Worm (Caenorhabditis elegans) whole organism, L4 larva: Measurements from ENCODE around the gene C01F1.5.
A peak's percentile ranks its signal among the peaks of the same experiment; 100 is the strongest.

Experiments used
- D1046.2 ChIP-seq: fragments of 200-800 bp; sonication (Bioruptor generic); IDR thresholded peaks from 2 replicates; pipeline ENCODE4 v1.3.6; 2022; ENCODE audit warnings: missing genetic modification characterization, missing compliant biosample characterization
- F10B5.3 ChIP-seq: sonication (generic microtip); optimal IDR thresholded peaks from 2 replicates; lab custom pipeline; 2016; ENCODE audit warnings: mild to moderate bottlenecking, missing genetic modification characterization, missing compliant biosample characterization
- F44E2.7 ChIP-seq: fragments of 200-800 bp; sonication (Bioruptor generic); IDR thresholded peaks from 2 replicates; pipeline ENCODE4 v2.1.2; 2022; ENCODE audit warnings: missing genetic modification characterization, missing compliant biosample characterization
- F49E8.2 ChIP-seq: sonication (generic microtip); optimal IDR thresholded peaks from 2 replicates; lab custom pipeline; 2016; ENCODE audit warnings: missing compliant biosample characterization, mild to moderate bottlenecking, missing genetic modification characterization, borderline replicate concordance
- T26A8.4 ChIP-seq: fragments of 200-800 bp; sonication (Bioruptor generic); IDR thresholded peaks from 2 replicates; pipeline ENCODE4 v1.3.6; 2022; ENCODE audit warnings: missing genetic modification characterization, missing compliant biosample characterization
- Y105C5A.15 ChIP-seq: fragments of 200-800 bp; sonication (Bioruptor generic); IDR thresholded peaks from 2 replicates; pipeline ENCODE4 v1.3.6; 2022; ENCODE audit warnings: missing genetic modification characterization, missing compliant biosample characterization
- Y75B8A.6 ChIP-seq: fragments of 200-800 bp; sonication (Bioruptor generic); IDR thresholded peaks from 2 replicates; pipeline ENCODE4 v1.3.6; 2022; ENCODE audit warnings: missing genetic modification reagents, missing genetic modification characterization, missing compliant biosample characterization
- aly-2 ChIP-seq: sonication (generic microtip); optimal IDR thresholded peaks from 2 replicates; lab custom pipeline; 2018; ENCODE audit warnings: missing biosample characterization, missing genetic modification characterization
- arid-1 ChIP-seq: fragments of 200-800 bp; sonication (Bioruptor generic); conservative IDR thresholded peaks from 2 replicates; pipeline ENCODE4 v1.3.6; 2022; ENCODE audit warnings: missing genetic modification reagents, missing genetic modification characterization, missing compliant biosample characterization
- ceh-28 ChIP-seq: fragments of 150-350 bp; optimal IDR thresholded peaks from 2 replicates; lab custom pipeline; 2014; ENCODE audit warnings: missing biosample characterization, missing genetic modification reagents, missing genetic modification characterization
- ceh-82 ChIP-seq: sonication (generic microtip); optimal IDR thresholded peaks from 2 replicates; lab custom pipeline; 2017; ENCODE audit warnings: missing biosample characterization, missing genetic modification characterization
- ces-1 ChIP-seq: fragments of 150-350 bp; sonication (generic microtip); optimal IDR thresholded peaks from 4 replicates; lab custom pipeline; 2014; ENCODE audit warnings: missing biosample characterization, missing genetic modification reagents, missing genetic modification characterization
- ctbp-1 ChIP-seq: fragments of 200-800 bp; sonication (Bioruptor generic); IDR thresholded peaks from 2 replicates; pipeline ENCODE4 v1.3.6; 2022; ENCODE audit warnings: missing genetic modification reagents, missing genetic modification characterization, missing compliant biosample characterization
- daf-12 ChIP-seq: fragments of 150-350 bp; optimal IDR thresholded peaks from 2 replicates; lab custom pipeline; 2014; ENCODE audit warnings: missing biosample characterization, missing genetic modification reagents, missing genetic modification characterization
- daf-19 ChIP-seq: fragments of 200-800 bp; sonication (Bioruptor generic); conservative IDR thresholded peaks from 2 replicates; pipeline ENCODE4 v1.3.6; 2022; ENCODE audit warnings: missing genetic modification characterization, missing compliant biosample characterization
- daf-8 ChIP-seq: fragments of 200-800 bp; sonication (Bioruptor generic); IDR thresholded peaks from 2 replicates; pipeline ENCODE4 v1.3.6; 2022; ENCODE audit warnings: missing genetic modification characterization, missing compliant biosample characterization
- dmd-6 ChIP-seq: fragments of 200-800 bp; sonication (Bioruptor generic); IDR thresholded peaks from 2 replicates; pipeline ENCODE4 v1.3.6; 2022; ENCODE audit warnings: missing genetic modification reagents, missing genetic modification characterization, missing compliant biosample characterization
- dmd-8 ChIP-seq: fragments of 200-800 bp; sonication (Bioruptor generic); IDR thresholded peaks from 2 replicates; pipeline ENCODE4 v1.3.6; 2022; ENCODE audit warnings: missing genetic modification characterization, missing compliant biosample characterization
- dpl-1 ChIP-seq: fragments of 150-350 bp; optimal IDR thresholded peaks from 2 replicates; lab custom pipeline; 2014; ENCODE audit warnings: missing biosample characterization, missing genetic modification reagents, missing genetic modification characterization
- dve-1 ChIP-seq: sonication (generic microtip); optimal IDR thresholded peaks from 2 replicates; lab custom pipeline; 2017; ENCODE audit warnings: antibody characterized with exemption, mild to moderate bottlenecking, missing genetic modification characterization, missing compliant biosample characterization; ENCODE audit not compliant: insufficient read depth
- egl-43 ChIP-seq: fragments of 200-800 bp; sonication (Bioruptor generic); IDR thresholded peaks from 2 replicates; pipeline ENCODE4 v1.3.6; 2022; ENCODE audit warnings: missing genetic modification reagents, missing genetic modification characterization, missing compliant biosample characterization
- fos-1 ChIP-seq: fragments of 150-350 bp; optimal IDR thresholded peaks from 2 replicates; lab custom pipeline; 2014; ENCODE audit warnings: missing biosample characterization, missing genetic modification characterization
- gei-8 ChIP-seq: fragments of 200-800 bp; sonication (Bioruptor generic); optimal IDR thresholded peaks from 2 replicates; lab custom pipeline; 2018; ENCODE audit warnings: mild to moderate bottlenecking, missing genetic modification characterization, missing compliant biosample characterization
- hif-1 ChIP-seq, 2 experiments: sonication (generic microtip); optimal IDR thresholded peaks; 2 replicates each; lab custom pipeline; 2016 to 2017; ENCODE audit warnings: missing compliant biosample characterization in 2 of 2, missing genetic modification characterization in 2 of 2, missing genetic modification reagents in 2 of 2, missing genotype in 2 of 2, mild to moderate bottlenecking in 1 of 2
- hlh-11 ChIP-seq: fragments of 200-800 bp; sonication (Bioruptor generic); optimal IDR thresholded peaks from 2 replicates; lab custom pipeline; 2018; ENCODE audit warnings: mild to moderate bottlenecking, missing genetic modification characterization, missing compliant biosample characterization
- jun-1 ChIP-seq: fragments of 150-350 bp; optimal IDR thresholded peaks from 2 replicates; lab custom pipeline; 2014; ENCODE audit warnings: missing biosample characterization, missing genetic modification reagents, missing genetic modification characterization
- lin-39 ChIP-seq: fragments of 150-350 bp; optimal IDR thresholded peaks from 2 replicates; lab custom pipeline; 2014; ENCODE audit warnings: missing biosample characterization, missing genetic modification reagents, missing genetic modification characterization
- lsy-2 ChIP-seq, 2 experiments: fragments of 150-350 bp in 1 of 2; sonication (generic microtip) in 1 of 2; optimal IDR thresholded peaks; 2 replicates each; lab custom pipeline; 2014 to 2017; ENCODE audit warnings: missing biosample characterization in 2 of 2, missing genetic modification characterization in 2 of 2
- mdl-1 ChIP-seq, 2 experiments: fragments of 150-350 bp in 1 of 2; sonication (generic microtip) in 1 of 2; optimal IDR thresholded peaks; 2 replicates each; lab custom pipeline; 2014 to 2017; ENCODE audit warnings: missing biosample characterization in 2 of 2, missing genetic modification characterization in 2 of 2
- mdt-29 ChIP-seq: fragments of 200-800 bp; sonication (Bioruptor generic); IDR thresholded peaks from 2 replicates; pipeline ENCODE4 v1.3.6; 2022; ENCODE audit warnings: missing genetic modification reagents, missing genetic modification characterization, missing compliant biosample characterization
- mep-1 ChIP-seq: fragments of 150-350 bp; sonication (generic microtip); optimal IDR thresholded peaks from 3 replicates; lab custom pipeline; 2014; ENCODE audit warnings: missing biosample characterization, missing genetic modification characterization
- mxl-2 ChIP-seq: fragments of 200-800 bp; sonication (Bioruptor generic); conservative IDR thresholded peaks from 2 replicates; pipeline ENCODE4 v1.3.6; 2022; ENCODE audit warnings: missing genetic modification reagents, missing genetic modification characterization, missing compliant biosample characterization
- nhr-102 ChIP-seq: sonication (generic microtip); optimal IDR thresholded peaks from 2 replicates; lab custom pipeline; 2016; ENCODE audit warnings: mild to moderate bottlenecking, missing genetic modification characterization, moderate library complexity, missing compliant biosample characterization
- nhr-11 ChIP-seq: fragments of 150-350 bp; optimal IDR thresholded peaks from 2 replicates; lab custom pipeline; 2014; ENCODE audit warnings: missing biosample characterization, missing genetic modification characterization
- nhr-28 ChIP-seq: fragments of 150-350 bp; optimal IDR thresholded peaks from 2 replicates; lab custom pipeline; 2014; ENCODE audit warnings: missing biosample characterization, missing genetic modification characterization
- nhr-76 ChIP-seq: fragments of 150-350 bp; optimal IDR thresholded peaks from 2 replicates; lab custom pipeline; 2014; ENCODE audit warnings: missing biosample characterization, missing genetic modification characterization
- nhr-77 ChIP-seq: fragments of 150-350 bp; optimal IDR thresholded peaks from 2 replicates; lab custom pipeline; 2014; ENCODE audit warnings: missing biosample characterization, missing genetic modification characterization
- pqm-1 ChIP-seq: sonication (generic microtip); optimal IDR thresholded peaks from 2 replicates; lab custom pipeline; 2017; ENCODE audit warnings: missing biosample characterization, missing genetic modification characterization
- rbr-2 ChIP-seq: sonication (generic microtip); optimal IDR thresholded peaks from 2 replicates; lab custom pipeline; 2016; ENCODE audit warnings: missing genotype, missing genetic modification characterization, missing compliant biosample characterization
- saeg-2 ChIP-seq: fragments of 200-800 bp; sonication (Bioruptor generic); IDR thresholded peaks from 2 replicates; pipeline ENCODE4 v1.3.6; 2022; ENCODE audit warnings: missing genetic modification reagents, missing genetic modification characterization, missing compliant biosample characterization
- sdz-12 ChIP-seq: fragments of 200-800 bp; sonication (Bioruptor generic); optimal IDR thresholded peaks from 2 replicates; lab custom pipeline; 2018; ENCODE audit warnings: mild to moderate bottlenecking, missing genetic modification characterization, missing compliant biosample characterization
- set-16 ChIP-seq: fragments of 200-800 bp; sonication (Bioruptor generic); IDR thresholded peaks from 2 replicates; pipeline ENCODE4 v1.3.6; 2022; ENCODE audit warnings: missing genetic modification reagents, missing genetic modification characterization, missing compliant biosample characterization
- skn-1 ChIP-seq: fragments of 150-350 bp; optimal IDR thresholded peaks from 2 replicates; lab custom pipeline; 2014; ENCODE audit warnings: missing biosample characterization, missing genetic modification characterization
- snpc-1.2 ChIP-seq: fragments of 200-800 bp; sonication (Bioruptor generic); IDR thresholded peaks from 2 replicates; pipeline ENCODE4 v1.3.6; 2022; ENCODE audit warnings: missing genetic modification reagents, missing genetic modification characterization, missing compliant biosample characterization
- spr-1 ChIP-seq: sonication (generic microtip); optimal IDR thresholded peaks from 2 replicates; lab custom pipeline; 2016; ENCODE audit warnings: mild to moderate bottlenecking, missing genetic modification characterization, missing compliant biosample characterization
- spr-3 ChIP-seq: fragments of 200-800 bp; sonication (Bioruptor generic); optimal IDR thresholded peaks from 2 replicates; lab custom pipeline; 2018; ENCODE audit warnings: mild to moderate bottlenecking, missing genetic modification characterization, missing compliant biosample characterization
- tra-1 ChIP-seq: fragments of 200-800 bp; sonication (Bioruptor generic); IDR thresholded peaks from 2 replicates; pipeline ENCODE4 v1.3.6; 2022; ENCODE audit warnings: missing genetic modification reagents, missing genetic modification characterization, missing compliant biosample characterization
- vab-7 ChIP-seq: fragments of 200-800 bp; sonication (Bioruptor generic); IDR thresholded peaks from 2 replicates; pipeline ENCODE4 v1.3.6; 2022; ENCODE audit warnings: missing genetic modification reagents, missing genetic modification characterization, missing compliant biosample characterization
- zag-1 ChIP-seq: fragments of 150-350 bp; optimal IDR thresholded peaks from 2 replicates; lab custom pipeline; 2014; ENCODE audit warnings: missing biosample characterization, missing genetic modification characterization
- zip-11 ChIP-seq: fragments of 200-800 bp; sonication (Bioruptor generic); IDR thresholded peaks from 2 replicates; pipeline ENCODE4 v1.3.6; 2022; ENCODE audit warnings: missing genetic modification characterization, missing compliant biosample characterization
- zip-2 ChIP-seq: fragments of 150-350 bp; optimal IDR thresholded peaks from 2 replicates; lab custom pipeline; 2014; ENCODE audit warnings: missing biosample characterization, missing genetic modification characterization
- ztf-7 ChIP-seq: fragments of 150-350 bp; optimal IDR thresholded peaks from 2 replicates; lab custom pipeline; 2014; ENCODE audit warnings: missing biosample characterization, missing genetic modification characterization

The C01F1.5 gene

ce11 chrII:4299227-4299703 is 17.6 kb upstream of the C01F1.5 start, which contains the start of gene sco-1 (continued):
- TF ChIP-seq mxl-2 (GFP tag; lab: Robert Waterston, UW): 0 out of 2 replicates have a peak, but pooled peaks have one; percentile 11
- TF ChIP-seq nhr-76 (tag; lab: Kevin White, UChicago): no peak
- peak; percentile 74; the same call in 1 of the 2 replicates for TF ChIP-seq D1046.2
- no peak for TF ChIP-seq F44E2.7 (GFP tag; lab: Robert Waterston, UW)
- no peak; the same call in none of the 2 replicates for TF ChIP-seq tra-1
- TF ChIP-seq saeg-2: no peak
- TF ChIP-seq aly-2 (tag; lab: Kevin White, UChicago): no peak
- peak; percentile 80 for TF ChIP-seq sdz-12 (GFP tag; lab: Kevin White, UChicago)
- peak; percentile 94 for TF ChIP-seq T26A8.4 (GFP tag; lab: Robert Waterston, UW)
- no peak for TF ChIP-seq Y75B8A.6 (GFP tag; lab: Robert Waterston, UW)
- TF ChIP-seq zip-11 (GFP tag; lab: Robert Waterston, UW): no peak
- peak in 1 of 2 experiments; percentile 95 for TF ChIP-seq hif-1 (tag; optimal IDR thresholded peaks at IDR 0.05; lab: Kevin White, UChicago)
- peak; percentile 85 for TF ChIP-seq ztf-7
- no peak for TF ChIP-seq ceh-82 (tag; lab: Kevin White, UChicago)
- peak; percentile 70 for TF ChIP-seq zip-2
- peak; percentile 88 for TF ChIP-seq ctbp-1 (GFP tag; lab: Robert Waterston, UW)
- TF ChIP-seq gei-8 (GFP tag; lab: Kevin White, UChicago): peak; percentile 50
- peak; percentile 98 for TF ChIP-seq mep-1
- no peak for TF ChIP-seq daf-19 (GFP tag; lab: Robert Waterston, UW)
- peak; percentile 95 for TF ChIP-seq dmd-6
- no peak for TF ChIP-seq F10B5.3 (tag; lab: Kevin White, UChicago)
- TF ChIP-seq spr-3 (GFP tag; lab: Kevin White, UChicago): peak; percentile 56
- TF ChIP-seq set-16 (GFP tag; lab: Robert Waterston, UW): no peak
- TF ChIP-seq F49E8.2: peak; percentile 59
- TF ChIP-seq hlh-11 (tag; lab: Kevin White, UChicago): peak; percentile 90
- peak; percentile 90 for TF ChIP-seq dpl-1 (GFP tag; lab: Kevin White, UChicago)
- no peak for TF ChIP-seq Y105C5A.15 (GFP tag; lab: Robert Waterston, UW)
- peak; percentile 42 for TF ChIP-seq zag-1
- TF ChIP-seq nhr-11 (tag; lab: Kevin White, UChicago): peak; percentile 90
- no peak for TF ChIP-seq pqm-1 (tag; lab: Kevin White, UChicago)
- TF ChIP-seq lin-39 (tag; lab: Kevin White, UChicago): peak; percentile 30
- TF ChIP-seq skn-1 (tag; lab: Kevin White, UChicago): no peak
- no peak for TF ChIP-seq fos-1 (tag; lab: Kevin White, UChicago)
- TF ChIP-seq arid-1: peak; percentile 68; the same call in 1 of the 2 replicates
- TF ChIP-seq dmd-8 (GFP tag; lab: Robert Waterston, UW): no peak
- TF ChIP-seq spr-1 (tag; lab: Kevin White, UChicago): peak; percentile 82
- no peak for TF ChIP-seq daf-12 (tag; lab: Kevin White, UChicago)
- peak; percentile 80 to 97 for TF ChIP-seq lsy-2 (tag; optimal IDR thresholded peaks at IDR 0.05; lab: Kevin White, UChicago)
- peak; percentile 93 for TF ChIP-seq rbr-2 (tag; lab: Kevin White, UChicago)
- peak; percentile 86 for TF ChIP-seq egl-43
- peak; percentile 93 for TF ChIP-seq nhr-77 (tag; lab: Kevin White, UChicago)
- peak in 1 of 2 experiments; percentile 62 for TF ChIP-seq mdl-1 (tag; optimal IDR thresholded peaks at IDR 0.05; lab: Kevin White, UChicago)
- TF ChIP-seq jun-1 (tag; lab: Kevin White, UChicago): peak; percentile 85
- TF ChIP-seq mdt-29 (GFP tag; lab: Robert Waterston, UW): peak; percentile 84
- TF ChIP-seq nhr-28 (tag; lab: Kevin White, UChicago): peak; percentile 81
- TF ChIP-seq vab-7 (GFP tag; lab: Robert Waterston, UW): peak; percentile 79
- TF ChIP-seq nhr-102 (tag; lab: Kevin White, UChicago): peak; percentile 88
- peak; percentile 42 for TF ChIP-seq ces-1 (GFP tag; lab: Kevin White, UChicago)
- no peak for TF ChIP-seq daf-8 (GFP tag; lab: Robert Waterston, UW)
- peak; percentile 95 for TF ChIP-seq dve-1 (tag; lab: Kevin White, UChicago)
- no peak for TF ChIP-seq ceh-28
- TF ChIP-seq snpc-1.2: 0 out of 2 replicates have a peak, but pooled peaks have one; percentile 16
